Worm (Caenorhabditis elegans) whole organism, late embryonic: ENCODE results near the gene T24B8.3.

Experiments used
- C08G9.2 ChIP-seq: sonication (generic microtip); optimal IDR thresholded peaks from 2 replicates; lab custom pipeline; 2016; ENCODE audit warnings: mild to moderate bottlenecking, missing genetic modification characterization, moderate library complexity, missing compliant biosample characterization
- T23F11.4 ChIP-seq: fragments of 200-800 bp; sonication (Bioruptor generic); optimal IDR thresholded peaks from 2 replicates; lab custom pipeline; 2018; ENCODE audit warnings: mild to moderate bottlenecking, missing genetic modification characterization, missing compliant biosample characterization
- ama-1 ChIP-seq: fragments of 150-350 bp; optimal IDR thresholded peaks from 2 replicates; lab custom pipeline; 2014
- ceh-24 ChIP-seq: sonication (generic microtip); optimal IDR thresholded peaks from 2 replicates; lab custom pipeline; 2016; ENCODE audit warnings: mild to moderate bottlenecking, missing genetic modification characterization, missing compliant biosample characterization
- ceh-34 ChIP-seq: sonication (generic microtip); optimal IDR thresholded peaks from 2 replicates; lab custom pipeline; 2016; ENCODE audit warnings: mild to moderate bottlenecking, missing genetic modification characterization, missing compliant biosample characterization
- dmd-4 ChIP-seq: sonication (generic microtip); optimal IDR thresholded peaks from 2 replicates; lab custom pipeline; 2016; ENCODE audit warnings: borderline replicate concordance, missing genetic modification characterization, missing compliant biosample characterization
- nhr-11 ChIP-seq: fragments of 150-350 bp; optimal IDR thresholded peaks from 2 replicates; lab custom pipeline; 2014; ENCODE audit warnings: missing biosample characterization, missing genetic modification characterization
- pha-4 ChIP-seq: fragments of 150-350 bp; optimal IDR thresholded peaks from 2 replicates; lab custom pipeline; 2018; ENCODE audit warnings: missing biosample characterization, missing genetic modification reagents, missing genetic modification characterization
- pros-1 ChIP-seq: fragments of 150-350 bp; optimal IDR thresholded peaks from 2 replicates; lab custom pipeline; 2014; ENCODE audit warnings: missing biosample characterization, missing genetic modification reagents, missing genetic modification characterization
- sox-2 ChIP-seq: fragments of 200-800 bp; sonication (Bioruptor generic); IDR thresholded peaks from 2 replicates; pipeline ENCODE4 v1.3.6; 2022; ENCODE audit warnings: missing genetic modification reagents, missing genetic modification characterization, missing compliant biosample characterization
- tbx-2 ChIP-seq: sonication (generic microtip); optimal IDR thresholded peaks from 2 replicates; lab custom pipeline; 2016; ENCODE audit warnings: missing genetic modification characterization, missing compliant biosample characterization
- tbx-7 ChIP-seq: sonication (generic microtip); optimal IDR thresholded peaks from 2 replicates; lab custom pipeline; 2016; ENCODE audit warnings: missing genotype, missing genetic modification characterization, missing compliant biosample characterization
- unc-86 ChIP-seq: sonication (generic microtip); optimal IDR thresholded peaks from 2 replicates; lab custom pipeline; 2016; ENCODE audit warnings: missing genetic modification characterization, missing compliant biosample characterization
- zip-5 ChIP-seq: sonication (generic microtip); optimal IDR thresholded peaks from 2 replicates; lab custom pipeline; 2016; ENCODE audit warnings: missing genetic modification characterization, missing compliant biosample characterization

DNA sequence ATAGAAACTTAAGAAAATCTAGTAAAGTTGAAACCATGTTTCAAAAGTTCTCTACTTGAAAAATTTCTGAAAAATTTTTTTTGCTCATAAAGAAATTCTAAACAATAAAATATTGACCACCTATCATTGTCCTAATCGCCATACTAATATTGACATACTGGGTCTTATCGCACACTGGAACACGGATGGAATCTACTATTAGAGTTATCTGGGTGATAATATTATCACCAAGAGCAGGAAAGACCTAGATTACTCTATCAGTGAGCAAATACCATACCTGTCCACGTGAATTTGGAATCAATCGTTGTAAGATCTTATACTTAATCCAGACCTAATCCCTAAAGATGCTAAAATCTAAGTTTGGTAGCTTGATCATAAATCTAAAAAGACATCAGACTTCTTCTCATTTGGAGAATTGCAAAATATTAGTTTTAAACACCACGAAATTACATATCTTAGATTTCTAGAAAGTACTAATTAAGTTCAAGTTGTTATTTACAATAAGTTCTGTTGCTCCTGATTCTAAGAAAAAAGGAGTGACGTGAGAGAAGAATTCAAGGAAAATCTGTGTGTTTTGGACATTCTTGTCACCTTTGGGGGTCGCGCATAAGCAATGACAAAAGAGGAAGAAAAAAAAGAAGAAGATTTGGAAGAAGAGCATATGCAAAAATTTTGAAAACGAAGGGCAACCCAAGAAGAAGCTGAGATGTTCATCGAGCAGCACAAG lies 50.8 kb downstream of the T24B8.3 start:
- TF ChIP-seq zip-5 (tag; lab: Kevin White, UChicago): no peak
- TF ChIP-seq sox-2 (GFP tag; lab: Robert Waterston, UW): no peak
- TF ChIP-seq T23F11.4 (GFP tag; lab: Kevin White, UChicago): no peak
- no peak for TF ChIP-seq C08G9.2
- TF ChIP-seq pha-4 (tag; lab: Kevin White, UChicago): no peak
- TF ChIP-seq nhr-11 (tag; lab: Kevin White, UChicago): no peak
- no peak for TF ChIP-seq pros-1 (tag; lab: Kevin White, UChicago)
- TF ChIP-seq tbx-2 (tag; lab: Kevin White, UChicago): no peak
- no peak for TF ChIP-seq dmd-4 (tag; lab: Kevin White, UChicago)
- TF ChIP-seq ama-1: no peak
- no peak for TF ChIP-seq tbx-7 (tag; lab: Kevin White, UChicago)
- no peak for TF ChIP-seq unc-86 (tag; lab: Kevin White, UChicago)
- no peak for TF ChIP-seq ceh-34 (tag; lab: Kevin White, UChicago)
- TF ChIP-seq ceh-24 (tag; lab: Kevin White, UChicago): no peak
